Fruit fly (Drosophila melanogaster) whole organism, wandering third instar larva: ENCODE data around the gene mino.

Source experiments
- Sp1 ChIP-seq: fragments of 200-800 bp; sonication (Bioruptor generic); optimal IDR thresholded peaks from 3 replicates; lab custom pipeline; 2019; ENCODE audit warnings: missing biosample characterization, mild to moderate bottlenecking, missing genetic modification characterization, moderate library complexity
- dsf ChIP-seq: sonication (Bioruptor generic); optimal IDR thresholded peaks from 2 replicates; lab custom pipeline; 2016; ENCODE audit warnings: missing biosample characterization, missing genetic modification characterization, borderline replicate concordance
- h ChIP-seq: fragments of 200-800 bp; sonication (Bioruptor generic); optimal IDR thresholded peaks from 3 replicates; lab custom pipeline; 2016; ENCODE audit warnings: missing biosample characterization, mild to moderate bottlenecking, missing genetic modification characterization
- jim ChIP-seq: fragments of 175-275, 200-325 bp; sonication (Bioruptor generic); optimal IDR thresholded peaks from 2 replicates; lab custom pipeline; 2016; ENCODE audit warnings: missing biosample characterization, mild to moderate bottlenecking, missing genetic modification characterization
- pan ChIP-seq: fragments of >200 bp; optimal IDR thresholded peaks from 2 replicates; lab custom pipeline; 2017
- sv ChIP-seq: fragments of 200-800 bp; sonication (Bioruptor generic); optimal IDR thresholded peaks from 3 replicates; lab custom pipeline; 2016; ENCODE audit warnings: missing biosample characterization, missing genetic modification characterization
- usp ChIP-seq: fragments of >200 bp; optimal IDR thresholded peaks from 2 replicates; lab custom pipeline; 2017; ENCODE audit warnings: missing biosample characterization, missing genetic modification characterization

DNA sequence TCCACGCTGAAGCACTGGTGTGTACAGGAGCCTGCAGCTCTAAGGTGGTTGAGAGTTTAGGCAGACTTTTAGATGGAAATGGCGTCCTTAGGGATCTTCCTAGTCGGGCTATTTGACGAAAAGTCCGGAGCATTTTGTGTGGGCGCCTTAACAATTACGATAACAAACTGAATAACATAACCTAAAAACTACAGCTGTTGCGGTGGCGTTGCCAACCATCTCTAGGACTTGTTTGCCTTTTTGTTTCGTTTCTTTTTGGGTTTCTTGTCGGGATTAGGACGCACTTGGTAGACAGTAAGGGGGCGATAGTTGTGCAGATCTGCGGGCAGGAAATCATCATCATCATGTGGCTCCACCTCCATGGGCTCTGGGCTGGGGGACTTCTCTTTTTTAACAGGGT, 33.0 kb downstream of the mino start:
- TF ChIP-seq sv (GFP tag; lab: Kevin White, UChicago) (no peak), dsf (GFP tag; lab: Kevin White, UChicago) (no peak), pan (lab: Kevin White, UChicago) (no peak), jim (no peak), usp (GFP tag; lab: Kevin White, UChicago) (no peak), Sp1 (GFP tag; lab: Kevin White, UChicago) (no peak), h (no peak)
